Worm (Caenorhabditis elegans) whole organism, late embryonic: ENCODE data around the gene elt-6.

ENCODE experiments used
- C08G9.2 ChIP-seq: sonication (generic microtip); optimal IDR thresholded peaks from 2 replicates; lab custom pipeline; 2016; ENCODE audit warnings: mild to moderate bottlenecking, missing genetic modification characterization, moderate library complexity, missing compliant biosample characterization
- K02D7.2 ChIP-seq: sonication (generic microtip); optimal IDR thresholded peaks from 2 replicates; lab custom pipeline; 2017; ENCODE audit warnings: mild to moderate bottlenecking, missing genetic modification characterization, missing compliant biosample characterization
- K09A11.1 ChIP-seq: sonication (generic microtip); optimal IDR thresholded peaks from 2 replicates; lab custom pipeline; 2017; ENCODE audit warnings: antibody characterized with exemption, mild to moderate bottlenecking, missing genetic modification characterization, missing compliant biosample characterization; ENCODE audit not compliant: insufficient read depth
- T23F11.4 ChIP-seq: fragments of 200-800 bp; sonication (Bioruptor generic); optimal IDR thresholded peaks from 2 replicates; lab custom pipeline; 2018; ENCODE audit warnings: mild to moderate bottlenecking, missing genetic modification characterization, missing compliant biosample characterization
- Y22D7AL.16 ChIP-seq: sonication (generic microtip); optimal IDR thresholded peaks from 2 replicates; lab custom pipeline; 2016; ENCODE audit warnings: missing genetic modification characterization, missing compliant biosample characterization
- ceh-14 ChIP-seq: sonication (generic microtip); optimal IDR thresholded peaks from 2 replicates; lab custom pipeline; 2016; ENCODE audit warnings: missing genotype, missing genetic modification characterization, missing compliant biosample characterization
- ceh-18 ChIP-seq: sonication (generic microtip); optimal IDR thresholded peaks from 2 replicates; lab custom pipeline; 2016; ENCODE audit warnings: missing genetic modification characterization, missing compliant biosample characterization
- ceh-19 ChIP-seq: fragments of 200-800 bp; sonication (Bioruptor generic); optimal IDR thresholded peaks from 2 replicates; lab custom pipeline; 2018; ENCODE audit warnings: mild to moderate bottlenecking, missing genetic modification characterization, missing compliant biosample characterization
- ceh-2 ChIP-seq: sonication (generic microtip); optimal IDR thresholded peaks from 2 replicates; lab custom pipeline; 2016; ENCODE audit warnings: missing genotype, missing genetic modification characterization, missing compliant biosample characterization
- ceh-31 ChIP-seq: sonication (generic microtip); optimal IDR thresholded peaks from 2 replicates; lab custom pipeline; 2016; ENCODE audit warnings: missing genetic modification characterization, missing compliant biosample characterization
- ceh-34 ChIP-seq: sonication (generic microtip); optimal IDR thresholded peaks from 2 replicates; lab custom pipeline; 2016; ENCODE audit warnings: mild to moderate bottlenecking, missing genetic modification characterization, missing compliant biosample characterization
- ceh-45 ChIP-seq: fragments of 200-800 bp; sonication (Bioruptor generic); IDR thresholded peaks from 2 replicates; pipeline ENCODE4 v1.3.6; 2022; ENCODE audit warnings: missing genetic modification reagents, missing genetic modification characterization, missing compliant biosample characterization
- ceh-48 ChIP-seq: sonication (generic microtip); optimal IDR thresholded peaks from 2 replicates; lab custom pipeline; 2016; ENCODE audit warnings: missing genetic modification characterization, inconsistent platforms, missing compliant biosample characterization
- ceh-6 ChIP-seq: fragments of 200-800 bp; sonication (Bioruptor generic); optimal IDR thresholded peaks from 2 replicates; lab custom pipeline; 2018; ENCODE audit warnings: mild to moderate bottlenecking, missing genetic modification characterization, missing compliant biosample characterization
- ceh-9 ChIP-seq: sonication (generic microtip); optimal IDR thresholded peaks from 2 replicates; lab custom pipeline; 2016; ENCODE audit warnings: mild to moderate bottlenecking, missing genetic modification characterization, inconsistent platforms, missing compliant biosample characterization
- che-1 ChIP-seq: sonication (generic microtip); optimal IDR thresholded peaks from 2 replicates; lab custom pipeline; 2016; ENCODE audit warnings: mild to moderate bottlenecking, missing genetic modification characterization, missing compliant biosample characterization
- elt-2 ChIP-seq: sonication (generic microtip); optimal IDR thresholded peaks from 2 replicates; lab custom pipeline; 2016; ENCODE audit warnings: missing genetic modification reagents, missing genetic modification characterization, missing compliant biosample characterization
- hlh-6 ChIP-seq: sonication (generic microtip); optimal IDR thresholded peaks from 2 replicates; lab custom pipeline; 2016; ENCODE audit warnings: missing genotype, missing genetic modification characterization, missing compliant biosample characterization
- hlh-8 ChIP-seq: sonication (generic microtip); optimal IDR thresholded peaks from 2 replicates; lab custom pipeline; 2016; ENCODE audit warnings: missing genotype, missing genetic modification characterization, missing compliant biosample characterization
- lim-6 ChIP-seq: sonication (generic microtip); optimal IDR thresholded peaks from 2 replicates; lab custom pipeline; 2016; ENCODE audit warnings: missing genetic modification characterization, missing compliant biosample characterization
- lin-11 ChIP-seq: fragments of 200-800 bp; sonication (Bioruptor generic); optimal IDR thresholded peaks from 2 replicates; lab custom pipeline; 2018; ENCODE audit warnings: mild to moderate bottlenecking, missing genetic modification characterization, missing compliant biosample characterization
- nfya-1 ChIP-seq: sonication (generic microtip); optimal IDR thresholded peaks from 2 replicates; lab custom pipeline; 2017; ENCODE audit warnings: missing genetic modification characterization, mild to moderate bottlenecking, missing compliant biosample characterization, antibody characterized with exemption, moderate library complexity
- nhr-11 ChIP-seq: fragments of 150-350 bp; optimal IDR thresholded peaks from 2 replicates; lab custom pipeline; 2014; ENCODE audit warnings: missing biosample characterization, missing genetic modification characterization
- odd-2 ChIP-seq: sonication (generic microtip); optimal IDR thresholded peaks from 2 replicates; lab custom pipeline; 2017; ENCODE audit warnings: antibody characterized with exemption, mild to moderate bottlenecking, missing genetic modification characterization, missing compliant biosample characterization
- pag-3 ChIP-seq: sonication (generic microtip); optimal IDR thresholded peaks from 2 replicates; lab custom pipeline; 2016; ENCODE audit warnings: missing compliant biosample characterization, missing genetic modification characterization, borderline replicate concordance
- pat-9 ChIP-seq: fragments of 200-800 bp; sonication (Bioruptor generic); optimal IDR thresholded peaks from 2 replicates; lab custom pipeline; 2018; ENCODE audit warnings: mild to moderate bottlenecking, missing genetic modification characterization, moderate library complexity, missing compliant biosample characterization
- pha-2 ChIP-seq: sonication (generic microtip); optimal IDR thresholded peaks from 2 replicates; lab custom pipeline; 2017; ENCODE audit warnings: mild to moderate bottlenecking, missing genetic modification characterization, missing compliant biosample characterization
- ref-2 ChIP-seq: sonication (generic microtip); optimal IDR thresholded peaks from 2 replicates; lab custom pipeline; 2016; ENCODE audit warnings: missing genetic modification characterization, missing compliant biosample characterization
- sdc-2 ChIP-seq: sonication (generic microtip); optimal IDR thresholded peaks from 2 replicates; lab custom pipeline; 2016; ENCODE audit warnings: missing genotype, missing genetic modification characterization, missing compliant biosample characterization
- sox-2 ChIP-seq: fragments of 200-800 bp; sonication (Bioruptor generic); IDR thresholded peaks from 2 replicates; pipeline ENCODE4 v1.3.6; 2022; ENCODE audit warnings: missing genetic modification reagents, missing genetic modification characterization, missing compliant biosample characterization
- tbx-2 ChIP-seq: sonication (generic microtip); optimal IDR thresholded peaks from 2 replicates; lab custom pipeline; 2016; ENCODE audit warnings: missing genetic modification characterization, missing compliant biosample characterization
- tbx-7 ChIP-seq: sonication (generic microtip); optimal IDR thresholded peaks from 2 replicates; lab custom pipeline; 2016; ENCODE audit warnings: missing genotype, missing genetic modification characterization, missing compliant biosample characterization
- unc-42 ChIP-seq: sonication (generic microtip); optimal IDR thresholded peaks from 2 replicates; lab custom pipeline; 2016; ENCODE audit warnings: missing genotype, missing genetic modification characterization, missing compliant biosample characterization
- unc-86 ChIP-seq: sonication (generic microtip); optimal IDR thresholded peaks from 2 replicates; lab custom pipeline; 2016; ENCODE audit warnings: missing genetic modification characterization, missing compliant biosample characterization

The elt-6 gene

ce11 chrIV:1900971-1901370 is 16.8 kb upstream of the elt-6 start:
- TF ChIP-seq ref-2 (tag; lab: Kevin White, UChicago) (peak; percentile 60), pat-9 (tag; lab: Kevin White, UChicago) (no peak), hlh-8 (tag; lab: Kevin White, UChicago) (peak; percentile 45), sox-2 (no peak), pag-3 (tag; lab: Kevin White, UChicago) (no peak), tbx-2 (tag; lab: Kevin White, UChicago) (peak; percentile 24), che-1 (tag; lab: Kevin White, UChicago) (peak; percentile 15), nhr-11 (tag; lab: Kevin White, UChicago) (no peak), nfya-1 (tag; lab: Kevin White, UChicago) (peak; percentile 76), C08G9.2 (peak; percentile 4), ceh-45 (GFP tag; lab: Robert Waterston, UW) (no peak)

ce11 chrIV:1902022-1902421 is 15.8 kb upstream of the elt-6 start, which contains the start of gene egl-18:
Gene egl-18 (plus strand): TSS chrIV:1902322.
- TF ChIP-seq ceh-9 (tag; lab: Kevin White, UChicago) = no peak

- TF ChIP-seq tbx-7 (no peak), ceh-48 (tag; lab: Kevin White, UChicago) (peak; percentile 12), elt-2 (tag; lab: Kevin White, UChicago) (peak; percentile 42), unc-86 (tag; lab: Kevin White, UChicago) (no peak), sox-2 (no peak), sdc-2 (tag; lab: Kevin White, UChicago) (no peak), nfya-1 (tag; lab: Kevin White, UChicago) (peak; percentile 92)
Observed at ce11 chrIV:1904072-1904671, 13.6 kb upstream of the elt-6 start.

ce11 chrIV:1905250-1905649 is 12.5 kb upstream of the elt-6 start:
- no peak for TF ChIP-seq hlh-6 (tag; lab: Kevin White, UChicago)
- no peak for TF ChIP-seq lim-6 (tag; lab: Kevin White, UChicago)
- peak; percentile 14 for TF ChIP-seq unc-42
- peak; percentile 15 for TF ChIP-seq pha-2
- TF ChIP-seq ceh-19 (GFP tag; lab: Kevin White, UChicago) = peak; percentile 42
- TF ChIP-seq ceh-34 (tag; lab: Kevin White, UChicago) = peak; percentile 76

ce11 chrIV:1906697-1907096 is 11.1 kb upstream of the elt-6 start:
- TF ChIP-seq lin-11 (tag; lab: Kevin White, UChicago) (no peak), nfya-1 (tag; lab: Kevin White, UChicago) (peak; percentile 63), ceh-2 (tag; lab: Kevin White, UChicago) (no peak), tbx-2 (tag; lab: Kevin White, UChicago) (peak; percentile 7), T23F11.4 (GFP tag; lab: Kevin White, UChicago) (no peak), K09A11.1 (no peak), odd-2 (tag; lab: Kevin White, UChicago) (no peak), ceh-14 (tag; lab: Kevin White, UChicago) (peak; percentile 49), Y22D7AL.16 (tag; lab: Kevin White, UChicago) (no peak), ceh-48 (tag; lab: Kevin White, UChicago) (no peak), unc-42 (peak; percentile 35), ceh-18 (tag; lab: Kevin White, UChicago) (no peak), che-1 (tag; lab: Kevin White, UChicago) (no peak)

ce11 chrIV:1908467-1908866 is 9.3 kb upstream of the elt-6 start:
- TF ChIP-seq unc-86 (tag; lab: Kevin White, UChicago) (peak; percentile 10), T23F11.4 (GFP tag; lab: Kevin White, UChicago) (peak; percentile 23), ref-2 (tag; lab: Kevin White, UChicago) (peak; percentile 39), K02D7.2 (tag; lab: Kevin White, UChicago) (no peak), tbx-2 (tag; lab: Kevin White, UChicago) (peak; percentile 34), ceh-6 (GFP tag; lab: Kevin White, UChicago) (peak; percentile 28), lim-6 (tag; lab: Kevin White, UChicago) (no peak), ceh-31 (tag; lab: Kevin White, UChicago) (peak; percentile 68)
